Worm (Caenorhabditis elegans) whole organism, L2 larva: ENCODE data around the gene C05C8.1.

Source experiments
- C34F6.9 ChIP-seq: fragments of 150-350 bp; optimal IDR thresholded peaks from 2 replicates; lab custom pipeline; 2014; ENCODE audit warnings: missing biosample characterization, missing genetic modification characterization
- R02D3.7 ChIP-seq: fragments of 150-350 bp; optimal IDR thresholded peaks from 2 replicates; lab custom pipeline; 2014; ENCODE audit warnings: missing biosample characterization, missing genetic modification characterization
- Y55F3AM.14 ChIP-seq: fragments of 200-800 bp; sonication (Bioruptor generic); optimal IDR thresholded peaks from 2 replicates; lab custom pipeline; 2018; ENCODE audit warnings: mild to moderate bottlenecking, missing genetic modification characterization, missing compliant biosample characterization
- ZK546.5 ChIP-seq: sonication (generic microtip); optimal IDR thresholded peaks from 2 replicates; lab custom pipeline; 2017; ENCODE audit warnings: missing biosample characterization, missing genetic modification characterization
- aly-2 ChIP-seq: fragments of 150-350 bp; optimal IDR thresholded peaks from 2 replicates; lab custom pipeline; 2014; ENCODE audit warnings: missing biosample characterization, missing genetic modification characterization
- ama-1 ChIP-seq: fragments of 150-350 bp; optimal IDR thresholded peaks from 2 replicates; lab custom pipeline; 2018; ENCODE audit warnings: inconsistent platforms
- ceh-16 ChIP-seq: fragments of 150-350 bp; optimal IDR thresholded peaks from 2 replicates; lab custom pipeline; 2014; ENCODE audit warnings: missing biosample characterization, missing genetic modification characterization
- ceh-82 ChIP-seq: fragments of 150-350 bp; optimal IDR thresholded peaks from 2 replicates; lab custom pipeline; 2014; ENCODE audit warnings: missing biosample characterization, missing genetic modification characterization
- crh-2 ChIP-seq: sonication (generic microtip); optimal IDR thresholded peaks from 2 replicates; lab custom pipeline; 2017; ENCODE audit warnings: missing biosample characterization, missing genetic modification characterization
- dmd-4 ChIP-seq: sonication (generic microtip); optimal IDR thresholded peaks from 2 replicates; lab custom pipeline; 2017; ENCODE audit warnings: missing biosample characterization, missing genetic modification characterization
- egl-27 ChIP-seq: sonication (generic microtip); optimal IDR thresholded peaks from 3 replicates; lab custom pipeline; 2017; ENCODE audit warnings: missing biosample characterization, missing genetic modification reagents, missing genetic modification characterization
- elt-1 ChIP-seq: fragments of 150-350 bp; optimal IDR thresholded peaks from 2 replicates; lab custom pipeline; 2014; ENCODE audit warnings: missing biosample characterization, missing genetic modification characterization
- elt-3 ChIP-seq: sonication (generic microtip); optimal IDR thresholded peaks from 2 replicates; lab custom pipeline; 2017; ENCODE audit warnings: missing biosample characterization, missing genetic modification characterization
- fos-1 ChIP-seq: fragments of 150-350 bp; optimal IDR thresholded peaks from 2 replicates; lab custom pipeline; 2014; ENCODE audit warnings: missing biosample characterization, missing genetic modification characterization
- gmeb-1 ChIP-seq: fragments of 150-350 bp; optimal IDR thresholded peaks from 2 replicates; lab custom pipeline; 2014; ENCODE audit warnings: missing biosample characterization, missing genetic modification characterization
- lin-13 ChIP-seq: fragments of 150-350 bp; optimal IDR thresholded peaks from 2 replicates; lab custom pipeline; 2014; ENCODE audit warnings: missing biosample characterization, missing genetic modification reagents, missing genetic modification characterization
- mab-5 ChIP-seq: fragments of 150-350 bp; optimal IDR thresholded peaks from 2 replicates; lab custom pipeline; 2014; ENCODE audit warnings: missing biosample characterization, missing genetic modification characterization
- mbf-1 ChIP-seq: sonication (generic microtip); optimal IDR thresholded peaks from 2 replicates; lab custom pipeline; 2017; ENCODE audit warnings: missing biosample characterization, missing genetic modification characterization
- nhr-10 ChIP-seq: sonication (generic microtip); optimal IDR thresholded peaks from 2 replicates; lab custom pipeline; 2017; ENCODE audit warnings: missing biosample characterization, missing genetic modification characterization
- nhr-11 ChIP-seq: fragments of 150-350 bp; optimal IDR thresholded peaks from 2 replicates; lab custom pipeline; 2014; ENCODE audit warnings: missing biosample characterization, missing genetic modification characterization
- nhr-21 ChIP-seq: fragments of 150-350 bp; optimal IDR thresholded peaks from 2 replicates; lab custom pipeline; 2014; ENCODE audit warnings: missing biosample characterization, missing genetic modification characterization
- nhr-23 ChIP-seq: fragments of 150-350 bp; optimal IDR thresholded peaks from 2 replicates; lab custom pipeline; 2014; ENCODE audit warnings: missing biosample characterization, missing genetic modification reagents, missing genetic modification characterization
- nhr-25 ChIP-seq: fragments of 150-350 bp; sonication (generic microtip); optimal IDR thresholded peaks from 3 replicates; lab custom pipeline; 2014; ENCODE audit warnings: missing biosample characterization, missing genetic modification characterization
- nhr-6 ChIP-seq: fragments of 150-350 bp; optimal IDR thresholded peaks from 2 replicates; lab custom pipeline; 2014; ENCODE audit warnings: missing biosample characterization, missing genetic modification characterization
- nhr-77 ChIP-seq: fragments of 150-350 bp; optimal IDR thresholded peaks from 2 replicates; lab custom pipeline; 2014; ENCODE audit warnings: missing biosample characterization, missing genetic modification characterization
- peb-1 ChIP-seq: fragments of 150-350 bp; optimal IDR thresholded peaks from 2 replicates; lab custom pipeline; 2014; ENCODE audit warnings: missing biosample characterization, missing genetic modification characterization
- sma-3 ChIP-seq: sonication (generic microtip); optimal IDR thresholded peaks from 2 replicates; lab custom pipeline; 2016; ENCODE audit warnings: missing genetic modification reagents, missing genetic modification characterization, missing compliant biosample characterization
- sma-9 ChIP-seq, 2 experiments: fragments of 150-350 bp in 1 of 2; sonication (generic microtip) in 1 of 2; optimal IDR thresholded peaks; 2 replicates each; lab custom pipeline; 2014 to 2016; ENCODE audit warnings: missing genetic modification characterization in 2 of 2, mild to moderate bottlenecking in 1 of 2, missing biosample characterization in 1 of 2, missing compliant biosample characterization in 1 of 2, missing genetic modification reagents in 1 of 2, moderate library complexity in 1 of 2
- snpc-4 ChIP-seq: fragments of 150-350 bp; optimal IDR thresholded peaks from 2 replicates; lab custom pipeline; 2014; ENCODE audit warnings: missing biosample characterization, missing genetic modification characterization
- unc-39 ChIP-seq: fragments of 150-350 bp; optimal IDR thresholded peaks from 2 replicates; lab custom pipeline; 2014; ENCODE audit warnings: missing biosample characterization, missing genetic modification characterization
- unc-55 ChIP-seq: fragments of 150-350 bp; sonication (generic microtip); optimal IDR thresholded peaks from 3 replicates; lab custom pipeline; 2014; ENCODE audit warnings: missing biosample characterization, missing genetic modification reagents, missing genetic modification characterization
- zag-1 ChIP-seq: fragments of 150-350 bp; optimal IDR thresholded peaks from 2 replicates; lab custom pipeline; 2014; ENCODE audit warnings: missing biosample characterization, missing genetic modification characterization
- ztf-1 ChIP-seq: fragments of 200-800 bp; sonication (Bioruptor generic); conservative IDR thresholded peaks from 2 replicates; pipeline ENCODE4 v1.3.6; 2022; ENCODE audit warnings: missing genetic modification characterization, missing compliant biosample characterization
- ztf-11 ChIP-seq: sonication (generic microtip); optimal IDR thresholded peaks from 2 replicates; lab custom pipeline; 2017; ENCODE audit warnings: missing biosample characterization, missing genetic modification characterization

Gene C05C8.1

DNA sequence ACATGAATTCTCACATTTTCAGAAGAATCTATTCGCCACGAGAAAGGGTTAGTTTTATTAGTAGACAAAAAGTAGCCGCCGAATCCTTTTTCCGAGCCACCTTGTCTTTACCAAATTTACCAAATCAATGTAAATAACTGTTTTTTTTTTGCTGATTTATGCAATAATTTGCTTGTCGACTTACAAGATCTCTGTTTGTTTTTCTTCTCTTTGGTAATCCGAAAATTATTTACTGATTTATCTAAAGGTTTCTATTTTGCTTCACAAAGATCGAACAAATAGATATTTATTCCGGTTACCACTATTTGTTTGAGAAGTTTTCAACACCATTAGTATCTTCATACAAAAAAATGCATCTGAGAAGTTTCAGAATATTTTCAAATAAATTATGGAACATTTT lies 26.4 kb downstream of the C05C8.1 start, which contains the start of gene C13A2.7:
C13A2.7 (plus strand) TSS at position 301 of the 400 bp plus-strand sequence.
- TF ChIP-seq mbf-1 (tag; lab: Kevin White, UChicago), result no peak
- TF ChIP-seq nhr-23 (tag; lab: Kevin White, UChicago), result no peak
- TF ChIP-seq ztf-11 (tag; lab: Kevin White, UChicago), result no peak
- TF ChIP-seq elt-1 (tag; lab: Kevin White, UChicago), result no peak
- no peak for TF ChIP-seq ZK546.5
- no peak for TF ChIP-seq lin-13
- no peak for TF ChIP-seq R02D3.7
- no peak for TF ChIP-seq nhr-25 (tag; lab: Kevin White, UChicago)
- TF ChIP-seq nhr-10 (tag; lab: Kevin White, UChicago), result no peak
- TF ChIP-seq C34F6.9 (tag; lab: Kevin White, UChicago), result no peak
- no peak for TF ChIP-seq peb-1 (tag; lab: Kevin White, UChicago)
- no peak for TF ChIP-seq nhr-11
- no peak for TF ChIP-seq mab-5 (tag; lab: Kevin White, UChicago)
- TF ChIP-seq ztf-1, result no peak
- no peak for TF ChIP-seq egl-27

DNA sequence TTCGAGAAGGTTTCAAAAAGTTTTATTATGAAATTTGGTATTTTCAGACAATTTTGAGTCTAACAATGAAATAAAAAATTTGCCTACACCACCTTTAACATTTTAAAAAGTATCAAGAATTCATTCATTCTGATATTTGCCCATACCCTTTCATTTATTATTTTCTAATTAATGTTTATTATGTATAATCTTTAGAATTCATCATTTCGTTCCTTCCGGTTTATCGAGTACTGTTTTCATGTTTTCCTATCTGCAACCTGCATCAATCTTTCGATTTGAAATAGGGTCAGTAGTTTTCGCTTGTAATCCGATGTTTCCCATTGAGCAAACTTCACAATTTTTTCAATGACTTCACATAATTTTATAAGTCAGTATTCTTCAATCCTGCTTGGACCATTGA lies 29.8 kb downstream of the C05C8.1 start, which contains the start of gene C13A2.6:
C13A2.6 (plus strand) TSS at position 301 of the 400 bp plus-strand sequence.
- TF ChIP-seq ceh-16 (tag; lab: Kevin White, UChicago) (no peak), sma-3 (no peak), nhr-77 (tag; lab: Kevin White, UChicago) (no peak), elt-3 (tag; lab: Kevin White, UChicago) (no peak), sma-9 (GFP tag; optimal IDR thresholded peaks at IDR 0.05; lab: Kevin White, UChicago) (no peak), sma-9 (tag; optimal IDR thresholded peaks at IDR 0.05; lab: Kevin White, UChicago) (no peak)

DNA sequence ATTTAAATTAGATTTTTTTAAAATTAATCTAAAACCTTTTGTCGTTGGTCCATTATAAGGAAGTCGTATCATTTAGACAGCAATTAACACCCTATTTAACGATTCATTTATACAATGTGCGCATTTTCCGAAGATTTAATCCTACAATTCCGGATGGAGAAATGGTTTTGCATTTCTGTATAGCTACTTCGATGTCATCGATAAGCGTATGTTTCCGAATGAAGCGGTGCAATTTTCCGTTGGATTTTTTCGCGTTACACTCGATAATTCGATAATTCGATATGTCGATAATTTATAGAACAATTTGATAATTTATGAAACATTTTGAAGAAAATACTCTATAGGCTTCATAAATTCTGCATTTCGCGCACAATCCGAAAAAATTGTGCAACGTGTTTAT lies 35.4 kb downstream of the C05C8.1 start, which contains the start of gene C13A2.10:
C13A2.10 (minus strand) TSS at position 101 of the 400 bp plus-strand sequence.
- TF ChIP-seq nhr-23 (tag; lab: Kevin White, UChicago) (no peak), R02D3.7 (no peak), fos-1 (tag; lab: Kevin White, UChicago) (no peak), aly-2 (no peak), nhr-21 (no peak), ztf-1 (no peak), unc-55 (no peak)

DNA sequence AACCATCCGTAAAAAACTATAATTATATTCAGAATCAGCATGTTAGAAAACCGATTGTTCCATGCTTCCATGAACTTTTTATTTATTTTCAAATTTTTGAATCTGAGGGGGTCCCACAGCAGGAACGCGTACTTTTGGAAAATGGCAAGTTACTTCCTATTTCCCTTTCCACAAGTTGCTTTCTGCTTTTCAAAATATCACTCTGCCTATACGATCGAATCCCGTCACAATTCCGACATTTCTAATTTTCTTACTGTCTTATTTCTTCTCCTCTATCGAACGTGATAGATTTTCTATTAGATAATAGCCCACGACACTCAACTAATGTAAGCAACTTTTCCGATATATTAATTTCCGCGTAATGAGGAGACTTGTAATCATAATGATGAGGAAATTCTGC lies 35.9 kb downstream of the C05C8.1 start, which contains the start of gene C13A2.5:
C13A2.5 (plus strand) TSS at position 301 of the 400 bp plus-strand sequence.
- TF ChIP-seq ama-1 (lab: Kevin White, UChicago) (no peak), zag-1 (tag; lab: Kevin White, UChicago) (no peak), aly-2 (no peak), ceh-82 (tag; lab: Kevin White, UChicago) (no peak), nhr-11 (no peak), unc-39 (tag; lab: Kevin White, UChicago) (no peak), snpc-4 (tag; lab: Kevin White, UChicago) (no peak), gmeb-1 (tag; lab: Kevin White, UChicago) (no peak), fos-1 (tag; lab: Kevin White, UChicago) (no peak), mbf-1 (tag; lab: Kevin White, UChicago) (no peak), R02D3.7 (no peak), nhr-25 (tag; lab: Kevin White, UChicago) (no peak), ztf-11 (tag; lab: Kevin White, UChicago) (no peak), elt-3 (tag; lab: Kevin White, UChicago) (no peak), dmd-4 (tag; lab: Kevin White, UChicago) (no peak), Y55F3AM.14 (GFP tag; lab: Kevin White, UChicago) (no peak), crh-2 (tag; lab: Kevin White, UChicago) (no peak)
- TF ChIP-seq, all 48 proteins: peak for 0

DNA sequence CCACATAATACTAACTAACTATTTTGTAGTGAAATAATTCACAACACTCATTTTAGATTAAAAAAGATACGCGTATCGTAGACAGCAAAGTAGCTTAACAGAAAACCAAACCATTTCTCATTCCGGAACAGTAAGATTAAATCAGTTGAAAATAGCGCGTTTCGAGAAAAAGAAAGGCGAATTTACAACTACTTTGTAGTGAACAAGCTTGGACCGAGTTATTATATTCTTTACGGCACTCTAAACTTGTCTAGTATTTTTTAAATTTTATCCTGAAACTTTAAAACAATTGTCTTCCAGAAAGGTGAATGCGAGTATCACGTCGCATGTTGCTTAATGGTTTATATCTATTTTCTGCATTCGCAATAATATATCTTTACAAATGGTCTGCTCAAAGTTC lies 39.5 kb downstream of the C05C8.1 start, which contains the start of gene C13A2.4:
C13A2.4 (plus strand) TSS at position 301 of the 400 bp plus-strand sequence.
- no peak for TF ChIP-seq dmd-4 (tag; lab: Kevin White, UChicago)
- TF ChIP-seq, all 48 proteins: peak for 0

DNA sequence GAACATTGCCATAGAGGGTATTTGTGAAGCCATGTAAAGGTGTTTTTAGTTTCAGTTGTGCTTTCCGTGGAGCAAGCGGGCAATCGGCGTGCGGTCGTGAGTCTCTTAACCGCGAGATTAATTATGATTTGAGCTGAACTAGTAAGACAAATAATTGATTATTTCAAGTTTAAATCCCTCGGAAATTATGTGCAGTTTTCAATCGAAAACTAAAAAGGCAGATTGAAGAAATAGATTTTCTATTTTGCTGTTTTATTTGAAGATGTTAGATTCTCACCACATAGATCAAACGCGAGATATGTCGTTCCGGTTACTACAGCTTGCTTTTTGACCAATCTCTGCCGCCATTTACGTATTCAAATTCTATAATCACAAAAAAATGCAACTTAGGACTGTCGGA lies 42.5 kb downstream of the C05C8.1 start, which contains the start of gene C13A2.3:
C13A2.3 (plus strand) TSS at position 301 of the 400 bp plus-strand sequence.
- TF ChIP-seq dmd-4 (tag; lab: Kevin White, UChicago), result no peak
- TF ChIP-seq nhr-6 (tag; lab: Kevin White, UChicago), result no peak
- TF ChIP-seq ceh-16 (tag; lab: Kevin White, UChicago), result no peak
- no peak for TF ChIP-seq sma-9 (GFP tag; optimal IDR thresholded peaks at IDR 0.05; lab: Kevin White, UChicago)
- TF ChIP-seq sma-9 (tag; optimal IDR thresholded peaks at IDR 0.05; lab: Kevin White, UChicago), result no peak
